Fruit fly (Drosophila melanogaster) Kc167 (cell line): Measurements from ENCODE around the gene CG3165.

ENCODE experiments used
- Myc ChIP-seq: fragments of >200 bp; optimal IDR thresholded peaks from 2 replicates; lab custom pipeline; 2017; ENCODE audit warnings: missing external identifiers
- Sin3A ChIP-seq: fragments of >200 bp; optimal IDR thresholded peaks from 2 replicates; lab custom pipeline; 2018; ENCODE audit warnings: missing external identifiers
- h ChIP-seq: fragments of >200 bp; optimal IDR thresholded peaks from 3 replicates; lab custom pipeline; 2018; ENCODE audit warnings: missing external identifiers
- insv ChIP-seq: fragments of >200 bp; optimal IDR thresholded peaks from 3 replicates; lab custom pipeline; 2018; ENCODE audit warnings: missing external identifiers
- psq ChIP-seq: fragments of >200 bp; optimal IDR thresholded peaks from 2 replicates; lab custom pipeline; 2017; ENCODE audit warnings: missing external identifiers
- ttk ChIP-seq: sonication (Bioruptor generic); optimal IDR thresholded peaks from 2 replicates; lab custom pipeline; 2017; ENCODE audit warnings: missing external identifiers

The CG3165 gene

DNA sequence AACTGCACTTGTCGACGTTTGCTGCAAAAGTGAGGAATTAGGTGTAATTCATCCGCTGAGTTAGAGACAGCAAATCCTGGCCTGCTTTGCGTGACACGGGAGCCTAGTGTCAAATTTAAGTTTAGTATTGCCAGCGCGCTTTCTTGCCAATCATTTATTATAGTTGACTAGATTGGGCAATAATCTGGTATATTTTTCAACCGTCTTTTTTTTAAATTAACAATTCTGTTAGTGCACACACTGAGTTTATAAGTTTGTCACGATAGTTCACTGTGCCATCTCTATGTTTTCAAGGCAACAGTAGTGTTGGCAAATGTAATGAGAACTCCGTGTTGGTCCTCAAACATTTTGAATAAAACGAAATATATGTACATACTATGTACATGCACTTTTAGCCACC lies at the start of gene CG3165, which contains the start of gene CG9641:
CG3165 (plus strand) TSS at position 294 of the 400 bp plus-strand sequence.
CG9641 (minus strand) TSS at position 34 of the 400 bp plus-strand sequence.
- no peak for TF ChIP-seq Myc (lab: Kevin White, UChicago)
- TF ChIP-seq insv (lab: Kevin White, UChicago): no peak
- TF ChIP-seq Sin3A: no peak
- no peak for TF ChIP-seq psq (lab: Kevin White, UChicago)
- TF ChIP-seq h (lab: Kevin White, UChicago): no peak
- no peak for TF ChIP-seq ttk (lab: Kevin White, UChicago)

dm6 chr2L:2930646-2931045 lies 46.3 kb upstream of the CG3165 start:
- no peak for TF ChIP-seq h (lab: Kevin White, UChicago)
- TF ChIP-seq Sin3A: no peak
- TF ChIP-seq ttk (lab: Kevin White, UChicago): no peak
- no peak for TF ChIP-seq psq (lab: Kevin White, UChicago)
- no peak for TF ChIP-seq Myc (lab: Kevin White, UChicago)
- TF ChIP-seq insv (lab: Kevin White, UChicago): no peak

- no peak for TF ChIP-seq insv (lab: Kevin White, UChicago)
- no peak for TF ChIP-seq Myc (lab: Kevin White, UChicago)
- no peak for TF ChIP-seq h (lab: Kevin White, UChicago)
- no peak for TF ChIP-seq ttk (lab: Kevin White, UChicago)
- no peak for TF ChIP-seq psq (lab: Kevin White, UChicago)
- TF ChIP-seq Sin3A: no peak
Measured at dm6 chr2L:2931555-2932131, 45.3 kb upstream of the CG3165 start.

DNA sequence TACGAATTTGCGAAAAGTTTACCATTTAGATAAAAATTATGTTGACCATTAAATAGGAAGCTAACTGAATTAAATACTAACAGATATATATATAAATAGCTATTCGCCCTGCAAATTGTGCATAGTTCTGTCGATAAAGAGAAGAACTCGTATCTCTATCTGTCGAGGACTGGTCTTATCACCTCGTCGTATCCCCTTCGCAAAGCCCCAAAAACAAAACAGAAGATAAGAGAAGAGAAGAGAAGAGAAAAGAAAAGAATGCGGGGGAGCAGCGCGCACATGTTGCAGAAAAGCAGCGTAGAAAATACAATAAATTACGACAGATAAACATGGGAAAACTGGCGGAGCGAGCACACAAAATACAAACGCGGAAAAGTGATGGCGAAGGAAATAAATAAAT lies 41.2 kb upstream of the CG3165 start:
- TF ChIP-seq Sin3A (no peak), Myc (lab: Kevin White, UChicago) (no peak), ttk (lab: Kevin White, UChicago) (no peak), h (lab: Kevin White, UChicago) (no peak), psq (lab: Kevin White, UChicago) (no peak), insv (lab: Kevin White, UChicago) (no peak)

dm6 chr2L:2939698-2940097 lies 37.2 kb upstream of the CG3165 start:
- TF ChIP-seq Myc (lab: Kevin White, UChicago): no peak

dm6 chr2L:2941353-2941752 lies 35.6 kb upstream of the CG3165 start:
- TF ChIP-seq Sin3A (no peak), Myc (lab: Kevin White, UChicago) (no peak), insv (lab: Kevin White, UChicago) (no peak), ttk (lab: Kevin White, UChicago) (no peak), h (lab: Kevin White, UChicago) (no peak), psq (lab: Kevin White, UChicago) (no peak)

DNA sequence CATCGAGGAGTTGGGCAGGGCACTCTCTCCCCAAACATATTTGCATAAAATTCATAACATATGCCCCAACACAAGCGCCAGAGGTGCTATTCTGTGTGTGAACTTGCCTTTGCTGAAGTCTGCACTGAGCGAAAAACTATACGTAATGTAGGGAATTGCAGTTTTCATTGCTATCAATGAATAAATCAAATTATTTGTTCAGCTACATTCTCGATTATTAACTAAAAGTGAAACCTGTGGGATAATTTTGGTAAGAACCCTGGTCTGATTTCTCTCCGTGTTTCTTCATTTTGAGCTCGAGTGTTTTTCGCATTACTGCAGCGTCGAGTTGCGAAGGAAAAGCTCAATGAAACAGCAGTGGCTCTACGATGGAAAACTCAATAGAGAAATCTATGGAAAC lies 34.3 kb upstream of the CG3165 start:
- TF ChIP-seq h (lab: Kevin White, UChicago): no peak
- no peak for TF ChIP-seq insv (lab: Kevin White, UChicago)

- TF ChIP-seq Myc (lab: Kevin White, UChicago) (no peak), insv (lab: Kevin White, UChicago) (no peak), h (lab: Kevin White, UChicago) (no peak), Sin3A (no peak), ttk (lab: Kevin White, UChicago) (no peak), psq (lab: Kevin White, UChicago) (no peak)
Measured at dm6 chr2L:2944509-2944908, 32.4 kb upstream of the CG3165 start.

DNA sequence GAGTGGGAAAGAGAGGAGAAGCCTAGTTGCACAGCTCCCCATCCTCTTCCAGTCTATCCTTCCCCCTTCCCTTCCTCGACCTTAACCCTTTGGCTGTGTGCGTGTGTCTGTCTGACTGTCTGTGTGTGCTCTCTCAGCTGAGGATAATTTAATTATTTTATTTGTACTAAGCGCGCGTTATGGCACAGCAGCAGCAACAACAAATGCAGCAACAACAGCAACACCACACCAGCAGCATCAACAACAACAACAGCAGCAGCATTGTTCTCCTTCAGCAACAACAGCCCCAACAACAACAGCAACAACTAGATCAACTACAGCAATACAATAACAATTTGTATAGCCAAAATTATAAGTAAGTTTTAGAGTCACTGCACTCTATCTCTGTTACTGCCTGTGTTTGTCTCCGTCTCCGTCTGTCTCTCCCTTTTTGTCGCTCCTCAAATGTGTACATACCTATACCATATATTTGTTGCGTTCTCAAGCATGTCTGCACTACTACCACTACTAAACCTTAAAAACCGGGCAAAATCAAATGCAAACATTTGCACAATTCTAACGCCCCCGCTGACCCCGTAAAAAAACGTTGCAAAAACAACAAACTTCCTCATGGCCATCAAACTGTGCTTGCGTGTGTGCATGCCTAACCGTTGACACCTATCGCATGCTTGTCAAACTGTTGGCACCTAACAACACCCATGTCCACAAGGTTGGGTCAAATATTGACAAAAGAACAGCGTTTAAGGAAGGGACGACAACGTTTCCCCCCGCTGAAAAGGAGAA lies 31.3 kb upstream of the CG3165 start:
- TF ChIP-seq h (lab: Kevin White, UChicago) (no peak), insv (lab: Kevin White, UChicago) (no peak), psq (lab: Kevin White, UChicago) (no peak), Myc (lab: Kevin White, UChicago) (no peak), Sin3A (no peak), ttk (lab: Kevin White, UChicago) (no peak)

dm6 chr2L:2954472-2954871 lies 22.4 kb upstream of the CG3165 start, which contains the start of gene Rbp9:
TSS of gene Rbp9 (plus strand) at chr2L:2954762.
- TF ChIP-seq insv (lab: Kevin White, UChicago) (no peak), Sin3A (no peak), h (lab: Kevin White, UChicago) (no peak), psq (lab: Kevin White, UChicago) (no peak), ttk (lab: Kevin White, UChicago) (no peak), Myc (lab: Kevin White, UChicago) (no peak)

DNA sequence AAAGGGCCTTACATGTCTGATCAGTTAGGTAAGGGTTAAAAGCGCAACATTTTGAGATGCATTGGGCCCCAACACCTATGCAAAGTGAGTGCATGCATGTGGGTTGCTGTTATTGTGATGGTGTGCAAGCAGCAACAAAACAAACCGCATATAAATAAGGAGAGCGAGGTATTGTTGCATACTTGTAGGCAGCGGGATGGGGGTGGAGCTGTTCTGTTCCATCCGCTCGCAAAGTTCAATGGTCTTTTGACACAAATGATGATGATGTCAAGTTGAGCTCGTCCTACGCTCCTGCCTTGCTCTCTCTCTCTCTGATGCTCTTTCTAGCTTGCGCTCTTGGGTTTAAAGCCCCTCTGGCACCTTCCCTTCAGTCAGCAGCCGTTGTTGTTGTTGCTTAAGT lies 21.3 kb upstream of the CG3165 start:
- no peak for TF ChIP-seq Sin3A
- no peak for TF ChIP-seq ttk (lab: Kevin White, UChicago)
- no peak for TF ChIP-seq Myc (lab: Kevin White, UChicago)
- TF ChIP-seq h (lab: Kevin White, UChicago): no peak
- no peak for TF ChIP-seq psq (lab: Kevin White, UChicago)
- TF ChIP-seq insv (lab: Kevin White, UChicago): no peak

- no peak for TF ChIP-seq h (lab: Kevin White, UChicago)
- TF ChIP-seq ttk (lab: Kevin White, UChicago): no peak
- no peak for TF ChIP-seq psq (lab: Kevin White, UChicago)
- no peak for TF ChIP-seq insv (lab: Kevin White, UChicago)
Measured at dm6 chr2L:2956358-2956757, 20.6 kb upstream of the CG3165 start.
